Worm (Caenorhabditis elegans) whole organism, L1 larva: Measurements from ENCODE around the gene spd-3.

Experiments
- C04F5.9 ChIP-seq: sonication (generic microtip); optimal IDR thresholded peaks from 2 replicates; lab custom pipeline; 2016; ENCODE audit warnings: missing genetic modification characterization, missing compliant biosample characterization
- C16A3.4 ChIP-seq: fragments of 150-350 bp; optimal IDR thresholded peaks from 2 replicates; lab custom pipeline; 2014; ENCODE audit warnings: missing biosample characterization, missing genetic modification characterization
- C34B4.2 ChIP-seq: sonication (generic microtip); optimal IDR thresholded peaks from 2 replicates; lab custom pipeline; 2017; ENCODE audit warnings: mild to moderate bottlenecking, missing genetic modification characterization, missing compliant biosample characterization
- Y116A8C.19 ChIP-seq: sonication (generic microtip); optimal IDR thresholded peaks from 2 replicates; lab custom pipeline; 2016; ENCODE audit warnings: missing compliant biosample characterization, missing genetic modification characterization, borderline replicate concordance
- aha-1 ChIP-seq: fragments of 150-350 bp; optimal IDR thresholded peaks from 2 replicates; lab custom pipeline; 2014; ENCODE audit warnings: missing biosample characterization, missing genetic modification characterization
- aly-2 ChIP-seq: fragments of 150-350 bp; optimal IDR thresholded peaks from 2 replicates; lab custom pipeline; 2014; ENCODE audit warnings: missing biosample characterization, missing genetic modification characterization
- ama-1 ChIP-seq: fragments of 150-350 bp; optimal IDR thresholded peaks from 2 replicates; lab custom pipeline; 2014
- ceh-63 ChIP-seq: fragments of 200-800 bp; sonication (Bioruptor generic); optimal IDR thresholded peaks from 2 replicates; lab custom pipeline; 2018; ENCODE audit warnings: mild to moderate bottlenecking, missing genetic modification characterization, missing compliant biosample characterization
- ceh-90 ChIP-seq: sonication (generic microtip); optimal IDR thresholded peaks from 2 replicates; lab custom pipeline; 2016; ENCODE audit warnings: missing genetic modification characterization, missing compliant biosample characterization
- ces-1 ChIP-seq: fragments of 150-350 bp; optimal IDR thresholded peaks from 2 replicates; lab custom pipeline; 2014; ENCODE audit warnings: missing biosample characterization, missing genetic modification reagents, missing genetic modification characterization
- dsc-1 ChIP-seq: sonication (generic microtip); optimal IDR thresholded peaks from 2 replicates; lab custom pipeline; 2016; ENCODE audit warnings: mild to moderate bottlenecking, missing genetic modification characterization, missing compliant biosample characterization
- efl-1 ChIP-seq, 4 experiments: fragments of 150-350 bp; optimal IDR thresholded peaks in 3 of 4; peaks in 1 of 4; 1 replicate in 1 of 4; 2 replicates in 3 of 4; lab custom pipeline; 2014; ENCODE audit warnings: missing biosample characterization in 2 of 4, missing genetic modification characterization in 2 of 4, missing genetic modification reagents in 2 of 4
- efl-3 ChIP-seq: fragments of 200-800 bp; sonication (Bioruptor generic); optimal IDR thresholded peaks from 2 replicates; lab custom pipeline; 2018; ENCODE audit warnings: mild to moderate bottlenecking, missing genetic modification characterization, missing compliant biosample characterization
- egl-27 ChIP-seq, 2 experiments: fragments of 150-350 bp in 1 of 2; sonication (generic microtip); optimal IDR thresholded peaks; 3 replicates each; lab custom pipeline; 2017 to 2018; ENCODE audit warnings: missing biosample characterization in 2 of 2, missing genetic modification characterization in 2 of 2, missing genetic modification reagents in 2 of 2
- elt-3 ChIP-seq, 6 experiments: fragments of 150-350 bp in 1 of 6; sonication (generic microtip); optimal IDR thresholded peaks; 2 replicates each; lab custom pipeline; 2017 to 2018; ENCODE audit warnings: missing biosample characterization in 6 of 6, missing genetic modification characterization in 6 of 6, inconsistent platforms in 1 of 6
- ets-5 ChIP-seq: fragments of 200-800 bp; sonication (Bioruptor generic); IDR thresholded peaks from 2 replicates; pipeline ENCODE4 v1.3.6; 2022; ENCODE audit warnings: missing genetic modification characterization, missing compliant biosample characterization
- fkh-10 ChIP-seq: sonication (generic microtip); optimal IDR thresholded peaks from 2 replicates; lab custom pipeline; 2017; ENCODE audit warnings: missing biosample characterization, missing genetic modification reagents, missing genetic modification characterization
- fkh-4 ChIP-seq: sonication (generic microtip); optimal IDR thresholded peaks from 2 replicates; lab custom pipeline; 2016; ENCODE audit warnings: missing compliant biosample characterization, missing genetic modification characterization, borderline replicate concordance
- fkh-8 ChIP-seq: sonication (generic microtip); optimal IDR thresholded peaks from 2 replicates; lab custom pipeline; 2016; ENCODE audit warnings: mild to moderate bottlenecking, missing genetic modification characterization, missing compliant biosample characterization
- fos-1 ChIP-seq: fragments of 150-350 bp; optimal IDR thresholded peaks from 2 replicates; lab custom pipeline; 2014; ENCODE audit warnings: missing biosample characterization, missing genetic modification characterization
- grh-1 ChIP-seq: fragments of 200-800 bp; sonication (Bioruptor generic); IDR thresholded peaks from 2 replicates; pipeline ENCODE4 v1.3.6; 2022; ENCODE audit warnings: missing genetic modification reagents, missing genetic modification characterization, missing compliant biosample characterization
- hpl-2 ChIP-seq: fragments of 150-350 bp; optimal IDR thresholded peaks from 2 replicates; lab custom pipeline; 2014; ENCODE audit warnings: missing biosample characterization, missing genetic modification reagents, missing genetic modification characterization
- irx-1 ChIP-seq: sonication (generic microtip); optimal IDR thresholded peaks from 2 replicates; lab custom pipeline; 2016; ENCODE audit warnings: missing genetic modification characterization, missing compliant biosample characterization
- lin-15B ChIP-seq: fragments of 150-350 bp; sonication (generic microtip); optimal IDR thresholded peaks from 3 replicates; lab custom pipeline; 2014; ENCODE audit warnings: missing biosample characterization, missing genetic modification characterization
- lir-3 ChIP-seq: sonication (generic microtip); optimal IDR thresholded peaks from 2 replicates; lab custom pipeline; 2016; ENCODE audit warnings: mild to moderate bottlenecking, missing genetic modification characterization, moderate library complexity, missing compliant biosample characterization; ENCODE audit not compliant: poor library complexity
- lsy-2 ChIP-seq, 2 experiments: fragments of 150-350 bp; optimal IDR thresholded peaks; 2 replicates each; lab custom pipeline; 2014; ENCODE audit warnings: missing biosample characterization in 2 of 2, missing genetic modification characterization in 2 of 2
- mab-9 ChIP-seq: fragments of 200-800 bp; sonication (Bioruptor generic); IDR thresholded peaks from 2 replicates; pipeline ENCODE4 v1.3.6; 2022; ENCODE audit warnings: missing genetic modification reagents, missing genetic modification characterization, missing compliant biosample characterization
- mep-1 ChIP-seq: fragments of 150-350 bp; optimal IDR thresholded peaks from 2 replicates; lab custom pipeline; 2014; ENCODE audit warnings: missing biosample characterization, missing genetic modification characterization
- nhr-11 ChIP-seq: fragments of 150-350 bp; optimal IDR thresholded peaks from 2 replicates; lab custom pipeline; 2014; ENCODE audit warnings: missing biosample characterization, missing genetic modification characterization
- nhr-12 ChIP-seq: sonication (generic microtip); optimal IDR thresholded peaks from 2 replicates; lab custom pipeline; 2017; ENCODE audit warnings: missing biosample characterization, missing genetic modification characterization
- nhr-19 ChIP-seq: fragments of 200-800 bp; sonication (Bioruptor generic); conservative IDR thresholded peaks from 2 replicates; pipeline ENCODE4 v1.3.6; 2022; ENCODE audit warnings: missing genetic modification characterization, missing compliant biosample characterization
- nhr-237 ChIP-seq: fragments of 150-350 bp; optimal IDR thresholded peaks from 2 replicates; lab custom pipeline; 2014; ENCODE audit warnings: missing biosample characterization, missing genetic modification characterization
- nhr-71 ChIP-seq: sonication (generic microtip); optimal IDR thresholded peaks from 2 replicates; lab custom pipeline; 2016; ENCODE audit warnings: mild to moderate bottlenecking, missing genetic modification characterization, moderate library complexity, missing compliant biosample characterization
- nhr-76 ChIP-seq: sonication (generic microtip); optimal IDR thresholded peaks from 2 replicates; lab custom pipeline; 2017; ENCODE audit warnings: missing biosample characterization, missing genetic modification characterization
- nhr-77 ChIP-seq: fragments of 150-350 bp; optimal IDR thresholded peaks from 2 replicates; lab custom pipeline; 2014; ENCODE audit warnings: missing biosample characterization, missing genetic modification characterization
- nhr-85 ChIP-seq: sonication (generic microtip); peaks from one replicate; lab custom pipeline; 2016; ENCODE audit warnings: missing genetic modification characterization, inconsistent platforms, missing compliant biosample characterization
- nhr-90 ChIP-seq: sonication (generic microtip); optimal IDR thresholded peaks from 2 replicates; lab custom pipeline; 2016; ENCODE audit warnings: mild to moderate bottlenecking, missing genetic modification characterization, missing compliant biosample characterization; ENCODE audit not compliant: poor library complexity
- pqm-1 ChIP-seq: sonication (generic microtip); optimal IDR thresholded peaks from 3 replicates; lab custom pipeline; 2017; ENCODE audit warnings: missing biosample characterization, missing genetic modification characterization
- rnt-1 ChIP-seq: sonication (generic microtip); optimal IDR thresholded peaks from 2 replicates; lab custom pipeline; 2016; ENCODE audit warnings: mild to moderate bottlenecking, missing genetic modification characterization, moderate library complexity, missing compliant biosample characterization
- snpc-4 ChIP-seq: fragments of 150-350 bp; optimal IDR thresholded peaks from 2 replicates; lab custom pipeline; 2014; ENCODE audit warnings: missing biosample characterization, missing genetic modification characterization
- sox-4 ChIP-seq: sonication (generic microtip); optimal IDR thresholded peaks from 2 replicates; lab custom pipeline; 2016; ENCODE audit warnings: missing genetic modification characterization, missing compliant biosample characterization
- sptf-1 ChIP-seq: fragments of 150-350 bp; optimal IDR thresholded peaks from 2 replicates; lab custom pipeline; 2014; ENCODE audit warnings: missing biosample characterization, missing genetic modification characterization
- swsn-7 ChIP-seq: sonication (generic microtip); optimal IDR thresholded peaks from 2 replicates; lab custom pipeline; 2016; ENCODE audit warnings: missing genetic modification characterization, missing compliant biosample characterization
- tbx-2 ChIP-seq: sonication (generic microtip); optimal IDR thresholded peaks from 2 replicates; lab custom pipeline; 2016; ENCODE audit warnings: missing genetic modification characterization, missing compliant biosample characterization
- tlp-1 ChIP-seq: fragments of 150-350 bp; optimal IDR thresholded peaks from 2 replicates; lab custom pipeline; 2014; ENCODE audit warnings: missing biosample characterization, missing genetic modification characterization
- unc-130 ChIP-seq: fragments of 150-350 bp; optimal IDR thresholded peaks from 2 replicates; lab custom pipeline; 2017; ENCODE audit warnings: missing biosample characterization, missing genetic modification characterization, inconsistent platforms
- unc-30 ChIP-seq: sonication (generic microtip); optimal IDR thresholded peaks from 2 replicates; lab custom pipeline; 2017; ENCODE audit warnings: missing biosample characterization, missing genetic modification characterization
- unc-62 ChIP-seq: fragments of 150-350 bp; optimal IDR thresholded peaks from 2 replicates; lab custom pipeline; 2014; ENCODE audit warnings: missing biosample characterization, missing genetic modification reagents, missing genetic modification characterization
- vab-15 ChIP-seq: sonication (generic microtip); optimal IDR thresholded peaks from 2 replicates; lab custom pipeline; 2017; ENCODE audit warnings: missing genotype, mild to moderate bottlenecking, missing genetic modification characterization, missing compliant biosample characterization
- zip-4 ChIP-seq: fragments of 200-800 bp; sonication (Bioruptor generic); optimal IDR thresholded peaks from 2 replicates; lab custom pipeline; 2018; ENCODE audit warnings: mild to moderate bottlenecking, missing genetic modification characterization, moderate library complexity, missing compliant biosample characterization

spd-3 gene

ce11 chrIV:6747652-6748051 lies 14.9 kb upstream of the spd-3 start (continued):
- TF ChIP-seq egl-27 (tag; optimal IDR thresholded peaks at IDR 0.05; lab: Kevin White, UChicago) (no peak), efl-3 (GFP tag; lab: Kevin White, UChicago) (no peak), mep-1 (tag; lab: Kevin White, UChicago) (peak; percentile 40), pqm-1 (tag; lab: Kevin White, UChicago) (no peak), ets-5 (GFP tag; lab: Robert Waterston, UW) (no peak), nhr-11 (tag; lab: Kevin White, UChicago) (no peak), rnt-1 (tag; lab: Kevin White, UChicago) (peak; percentile 88), nhr-19 (GFP tag; lab: Robert Waterston, UW) (peak; percentile 26), tlp-1 (no peak), ces-1 (GFP tag; lab: Kevin White, UChicago) (no peak), swsn-7 (peak; percentile 30), unc-130 (tag; lab: Kevin White, UChicago) (no peak), vab-15 (tag; lab: Kevin White, UChicago) (no peak), mab-9 (GFP tag; lab: Robert Waterston, UW) (no peak), irx-1 (tag; lab: Kevin White, UChicago) (peak; percentile 48), lsy-2 (tag; optimal IDR thresholded peaks at IDR 0.05; lab: Kevin White, UChicago) (peak; percentile 8 to 42), unc-30 (tag; lab: Kevin White, UChicago) (no peak), nhr-77 (tag; lab: Kevin White, UChicago) (no peak), nhr-71 (tag; lab: Kevin White, UChicago) (peak; percentile 59), nhr-12 (tag; lab: Kevin White, UChicago) (no peak), fkh-10 (GFP tag; lab: Kevin White, UChicago) (no peak), ceh-90 (tag; lab: Kevin White, UChicago) (peak; percentile 73), tbx-2 (peak; percentile 44), C04F5.9 (tag; lab: Kevin White, UChicago) (peak; percentile 9), ceh-63 (GFP tag; lab: Kevin White, UChicago) (no peak)

DNA sequence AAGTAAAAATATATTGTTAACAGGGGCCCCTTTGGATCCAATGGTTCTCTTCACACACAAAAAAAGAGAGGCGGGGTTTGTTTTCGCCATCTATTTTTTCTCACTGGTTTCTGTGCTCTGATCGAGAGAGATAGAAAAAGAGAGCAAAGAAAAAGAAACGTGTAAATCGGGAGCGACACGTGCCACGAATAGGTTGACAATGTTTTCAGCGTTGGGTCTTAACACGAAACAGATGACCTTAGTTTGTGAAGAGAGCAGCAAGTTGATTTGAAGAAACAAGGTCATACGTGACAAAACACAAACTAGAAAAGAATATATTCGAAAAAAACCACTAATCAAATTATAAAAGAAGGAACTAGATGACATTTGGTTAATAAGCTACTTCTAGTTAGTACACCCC lies 14.0 kb upstream of the spd-3 start, which contains the start of gene lin-45:
TSS of gene lin-45 (minus strand) at position 82 of the 400 bp plus-strand sequence.
- TF ChIP-seq lir-3 (tag; lab: Kevin White, UChicago) (no peak), pqm-1 (tag; lab: Kevin White, UChicago) (no peak), nhr-71 (tag; lab: Kevin White, UChicago) (peak; percentile 55), zip-4 (GFP tag; lab: Kevin White, UChicago) (no peak), fkh-8 (tag; lab: Kevin White, UChicago) (no peak), efl-3 (GFP tag; lab: Kevin White, UChicago) (no peak), unc-62 (GFP tag; lab: Kevin White, UChicago) (no peak), aly-2 (tag; lab: Kevin White, UChicago) (no peak), snpc-4 (tag; lab: Kevin White, UChicago) (no peak), mab-9 (GFP tag; lab: Robert Waterston, UW) (no peak), mep-1 (tag; lab: Kevin White, UChicago) (no peak), tbx-2 (no peak), dsc-1 (tag; lab: Kevin White, UChicago) (peak; percentile 92), Y116A8C.19 (tag; lab: Kevin White, UChicago) (no peak), aha-1 (tag; lab: Kevin White, UChicago) (no peak), C34B4.2 (no peak), nhr-12 (tag; lab: Kevin White, UChicago) (no peak), fkh-4 (tag; lab: Kevin White, UChicago) (peak; percentile 82), irx-1 (tag; lab: Kevin White, UChicago) (no peak), nhr-90 (tag; lab: Kevin White, UChicago) (no peak), swsn-7 (no peak), C16A3.4 (tag; lab: Kevin White, UChicago) (no peak), nhr-85 (no peak), nhr-76 (tag; lab: Kevin White, UChicago) (no peak), ama-1 (no peak), efl-1 (optimal IDR thresholded peaks at IDR 0.05; lab: Kevin White, UChicago) (no peak), efl-1 (GFP tag; optimal IDR thresholded peaks at IDR 0.05 in 1 of 2; lab: Kevin White, UChicago) (no peak), sptf-1 (no peak), nhr-19 (GFP tag; lab: Robert Waterston, UW) (peak; percentile 24; the same call in 1 of the 2 replicates), C04F5.9 (tag; lab: Kevin White, UChicago) (no peak), nhr-237 (tag; lab: Kevin White, UChicago) (no peak), sox-4 (tag; lab: Kevin White, UChicago) (no peak), grh-1 (GFP tag; lab: Robert Waterston, UW) (no peak), hpl-2 (no peak), rnt-1 (tag; lab: Kevin White, UChicago) (peak; percentile 42), lin-15B (tag; lab: Kevin White, UChicago) (no peak), fos-1 (tag; lab: Kevin White, UChicago) (no peak), elt-3 (tag; optimal IDR thresholded peaks at IDR 0.05; lab: Kevin White, UChicago) (no peak)
